Worm (Caenorhabditis elegans): ENCODE results near the gene C09F5.3.

C09F5.3 gene

DNA sequence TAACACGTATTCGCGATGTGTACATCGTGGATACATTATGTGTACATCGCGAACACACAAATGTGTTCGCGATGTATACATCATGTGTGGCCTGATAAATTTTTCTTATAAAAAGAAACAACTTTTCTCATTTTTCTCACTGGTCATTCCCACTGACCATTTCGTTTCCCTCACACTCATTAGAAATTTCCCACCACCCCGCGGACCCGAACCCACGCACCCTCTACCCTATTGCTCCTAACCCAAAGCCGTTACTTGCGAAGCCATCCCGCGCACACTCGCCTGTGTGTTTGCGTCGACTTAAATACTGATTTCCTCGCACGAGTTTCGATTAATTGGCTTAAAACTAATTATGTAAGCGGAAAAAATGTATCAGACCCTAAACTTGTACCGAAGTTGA is 33.7 kb upstream of the C09F5.3 start (continued):
- TF ChIP-seq jun-1 (tag; optimal IDR thresholded peaks at IDR 0.05) = no peak
- no peak for TF ChIP-seq nhr-6 (tag; optimal IDR thresholded peaks at IDR 0.05)
- TF ChIP-seq lin-1 (GFP tag; IDR thresholded peaks at IDR 0.05) = peak; percentile 83
- peak; percentile 57; the same call in 1 of the 2 replicates for TF ChIP-seq tra-1 (GFP tag; IDR thresholded peaks at IDR 0.05)
- 0 out of 2 replicates have a peak, but pooled peaks have one; percentile 10 for TF ChIP-seq mxl-2 (GFP tag; conservative IDR thresholded peaks at IDR 0.05)
- TF ChIP-seq dpl-1 (GFP tag; optimal IDR thresholded peaks at IDR 0.05) = no peak
- no peak for TF ChIP-seq ces-1 (GFP tag; optimal IDR thresholded peaks at IDR 0.05)
- no peak for TF ChIP-seq lin-29 (GFP tag; IDR thresholded peaks at IDR 0.05)
- no peak for TF ChIP-seq fkh-10 (GFP tag; optimal IDR thresholded peaks at IDR 0.05)
- peak; percentile 73; the same call in 1 of the 2 replicates for TF ChIP-seq Y105C5A.15 (GFP tag; IDR thresholded peaks at IDR 0.05)
- no peak for TF ChIP-seq nhr-28 (tag; optimal IDR thresholded peaks at IDR 0.05)
- peak; percentile 73 for TF ChIP-seq F49E8.2 (tag; optimal IDR thresholded peaks at IDR 0.05; ENCODE audit: borderline replicate concordance)
- peak; percentile 74 for TF ChIP-seq vab-7 (GFP tag; IDR thresholded peaks at IDR 0.05)
- TF ChIP-seq madf-5 (GFP tag; IDR thresholded peaks at IDR 0.05) = peak; percentile 59 to 85; a peak in 2 of 4 replicates
- TF ChIP-seq ztf-11 (tag; optimal IDR thresholded peaks at IDR 0.05) = no peak
- TF ChIP-seq arid-1 (GFP tag; conservative IDR thresholded peaks at IDR 0.05) = peak; percentile 62; the same call in 1 of the 2 replicates
- TF ChIP-seq nhr-77 (tag; optimal IDR thresholded peaks at IDR 0.05) = no peak
- peak; percentile 93 for TF ChIP-seq lim-7 (GFP tag; IDR thresholded peaks at IDR 0.05)
- no peak for TF ChIP-seq daf-19 (GFP tag; conservative IDR thresholded peaks at IDR 0.05)
- TF ChIP-seq nhr-41 (GFP tag; IDR thresholded peaks at IDR 0.05) = 0 out of 2 replicates have a peak, but pooled peaks have one; percentile 39
- TF ChIP-seq aha-1 (tag) = no peak
- TF ChIP-seq F26F4.8 (GFP tag; conservative IDR thresholded peaks at IDR 0.05) = peak; percentile 65; the same call in 1 of the 2 replicates
- TF ChIP-seq gei-8 (GFP tag; optimal IDR thresholded peaks at IDR 0.05) = peak; percentile 47
- peak; percentile 79; the same call in 1 of the 2 replicates for TF ChIP-seq snpc-1.2 (GFP tag; IDR thresholded peaks at IDR 0.05)
- peak; percentile 56 for TF ChIP-seq mes-2 (tag; optimal IDR thresholded peaks at IDR 0.05; ENCODE audit: poor library complexity, severe bottlenecking)
- peak; percentile 78 for TF ChIP-seq Y48G9A.11 (GFP tag; IDR thresholded peaks at IDR 0.05)
- no peak for TF ChIP-seq nhr-48 (tag; optimal IDR thresholded peaks at IDR 0.05)
- TF ChIP-seq mxl-3 (GFP tag; optimal IDR thresholded peaks at IDR 0.05) = no peak
- TF ChIP-seq dmd-8 (GFP tag; IDR thresholded peaks at IDR 0.05) = peak; percentile 88
- no peak for TF ChIP-seq nhr-76 (tag; optimal IDR thresholded peaks at IDR 0.05)
- no peak for TF ChIP-seq tag-97 (GFP tag; IDR thresholded peaks at IDR 0.05)
- TF ChIP-seq nhr-25 (tag; optimal IDR thresholded peaks at IDR 0.05; ENCODE audit: borderline replicate concordance, insufficient read depth) = no peak
- TF ChIP-seq daf-8 (GFP tag; IDR thresholded peaks at IDR 0.05) = no peak
- no peak for TF ChIP-seq lin-15B (tag; optimal IDR thresholded peaks at IDR 0.05)
- no peak for TF ChIP-seq sdz-12 (GFP tag; optimal IDR thresholded peaks at IDR 0.05)
- TF ChIP-seq aly-2 (tag; optimal IDR thresholded peaks at IDR 0.05) = no peak
- TF ChIP-seq nhr-111 (GFP tag; optimal IDR thresholded peaks at IDR 0.05) = peak; percentile 38
- 0 out of 2 replicates have a peak, but pooled peaks have one; percentile 26 for TF ChIP-seq hmg-1.1 (GFP tag; IDR thresholded peaks at IDR 0.05)
- TF ChIP-seq nhr-102 (tag; optimal IDR thresholded peaks at IDR 0.05) = no peak
- 0 out of 2 replicates have a peak, but pooled peaks have one; percentile 49 for TF ChIP-seq Y75B8A.6 (GFP tag; IDR thresholded peaks at IDR 0.05)
- no peak for TF ChIP-seq dmd-9 (GFP tag; IDR thresholded peaks at IDR 0.05)
- TF ChIP-seq cey-2 (tag; optimal IDR thresholded peaks at IDR 0.05; ENCODE audit: borderline replicate concordance, insufficient read depth) = no peak
- TF ChIP-seq nhr-10 (tag; optimal IDR thresholded peaks at IDR 0.05) = no peak
- peak; percentile 78 for TF ChIP-seq lin-38 (GFP tag; IDR thresholded peaks at IDR 0.05)
- TF ChIP-seq lin-39 (tag; optimal IDR thresholded peaks at IDR 0.05) = no peak
- TF ChIP-seq madf-9 (GFP tag; conservative IDR thresholded peaks at IDR 0.05) = peak; percentile 73
- peak; percentile 9; the same call in 1 of the 2 replicates for TF ChIP-seq php-3 (GFP tag; IDR thresholded peaks at IDR 0.05)
- TF ChIP-seq T26A8.4 (GFP tag; IDR thresholded peaks at IDR 0.05) = 0 out of 2 replicates have a peak, but pooled peaks have one; percentile 58
- TF ChIP-seq mep-1 (tag; optimal IDR thresholded peaks at IDR 0.05) = no peak
- TF ChIP-seq saeg-2 (GFP tag; IDR thresholded peaks at IDR 0.05) = no peak
